Fruit fly (Drosophila melanogaster): ENCODE measurements around the gene kar.

The kar gene

DNA sequence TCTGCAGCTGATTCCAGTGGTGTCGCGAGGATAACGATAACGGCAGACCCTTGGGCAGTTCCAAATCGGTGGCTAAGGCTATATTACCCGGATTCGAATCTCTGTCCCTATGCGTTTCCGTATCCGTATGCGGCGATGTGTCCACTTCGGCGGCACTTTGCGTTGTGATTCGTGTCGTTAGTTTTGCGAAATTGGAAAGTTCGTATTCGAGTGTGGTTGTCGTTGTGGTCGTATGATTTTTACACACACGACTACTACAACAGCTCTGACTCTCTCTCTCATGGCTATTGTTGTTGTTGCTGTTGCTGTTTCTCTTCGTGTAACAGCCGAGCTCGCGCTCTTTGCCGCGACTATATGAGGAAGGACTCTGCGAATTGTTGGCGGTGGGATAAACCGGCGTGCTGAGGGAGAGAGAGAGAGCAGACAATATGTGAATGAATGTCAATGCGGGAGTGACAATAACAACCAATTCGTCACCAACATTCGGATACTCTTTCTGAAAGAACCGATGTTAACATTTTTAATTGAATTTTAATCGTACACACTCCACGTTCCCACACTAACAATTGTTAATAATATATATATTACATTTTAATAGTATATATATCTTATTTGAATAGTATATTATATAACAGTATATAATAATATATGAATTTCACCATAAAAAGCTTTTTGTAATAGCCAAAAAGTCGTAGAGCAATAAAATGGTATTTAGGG lies 30.6 kb upstream of the kar start:
- TF ChIP-seq tj (GFP tag; optimal IDR thresholded peaks at IDR 0.05) (peak; percentile 54), pad (GFP tag; optimal IDR thresholded peaks at IDR 0.05) (peak; percentile 5), CG7101 (tag; optimal IDR thresholded peaks at IDR 0.05) (peak; percentile 53), Crg-1 (GFP tag; optimal IDR thresholded peaks at IDR 0.05) (peak; percentile 65), bab1 (GFP tag; optimal IDR thresholded peaks at IDR 0.05) (peak; percentile 48), CG11617 (GFP tag; optimal IDR thresholded peaks at IDR 0.05) (no peak), CG12768 (GFP tag; optimal IDR thresholded peaks at IDR 0.05) (peak; percentile 63), cnc (optimal IDR thresholded peaks at IDR 0.05) (no peak), kay (GFP tag; ENCODE audit: borderline replicate concordance) (peak; percentile 92), CG14711 (tag; optimal IDR thresholded peaks at IDR 0.05) (peak; percentile 48), ovo (GFP tag; optimal IDR thresholded peaks at IDR 0.05) (peak; percentile 43), CG1620 (GFP tag; optimal IDR thresholded peaks at IDR 0.05) (peak; percentile 11), Hr96 (GFP tag; optimal IDR thresholded peaks at IDR 0.05) (peak; percentile 29), CG5204 (GFP tag; optimal IDR thresholded peaks at IDR 0.05) (no peak), CG33017 (tag; optimal IDR thresholded peaks at IDR 0.05) (peak; percentile 71), cic (GFP tag; optimal IDR thresholded peaks at IDR 0.05) (peak; percentile 86), Clk (GFP tag; optimal IDR thresholded peaks at IDR 0.05) (no peak), toe (GFP tag; optimal IDR thresholded peaks at IDR 0.05) (peak; percentile 21), CG7045 (GFP tag; optimal IDR thresholded peaks at IDR 0.05) (peak; percentile 4), Mnt (GFP tag; optimal IDR thresholded peaks at IDR 0.05) (peak; percentile 57)

DNA sequence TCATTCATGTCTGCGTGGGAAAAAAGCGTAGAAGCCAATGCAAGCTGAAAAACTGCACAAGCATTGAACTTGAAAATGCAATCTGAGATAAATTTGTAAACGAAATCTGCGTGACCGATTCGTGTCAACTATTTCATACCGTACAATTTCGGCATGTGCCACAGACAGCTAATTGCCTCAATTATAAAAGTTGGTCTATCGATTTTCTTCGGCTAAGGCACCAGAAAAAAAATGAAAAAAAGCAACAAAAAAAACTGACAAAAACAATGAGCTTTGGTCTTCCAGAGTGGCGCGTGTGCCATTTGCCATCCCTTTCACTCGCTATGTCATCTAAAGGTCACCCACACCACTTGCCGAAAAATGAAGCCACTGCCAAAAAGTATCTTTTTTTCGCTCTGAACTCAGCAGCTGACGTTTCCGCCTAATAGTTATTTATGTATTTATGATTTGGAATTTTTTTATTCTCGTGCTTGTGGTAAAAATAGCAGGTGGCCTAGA lies 29.4 kb upstream of the kar start:
- TF ChIP-seq toe (GFP tag; optimal IDR thresholded peaks at IDR 0.05): no peak

DNA sequence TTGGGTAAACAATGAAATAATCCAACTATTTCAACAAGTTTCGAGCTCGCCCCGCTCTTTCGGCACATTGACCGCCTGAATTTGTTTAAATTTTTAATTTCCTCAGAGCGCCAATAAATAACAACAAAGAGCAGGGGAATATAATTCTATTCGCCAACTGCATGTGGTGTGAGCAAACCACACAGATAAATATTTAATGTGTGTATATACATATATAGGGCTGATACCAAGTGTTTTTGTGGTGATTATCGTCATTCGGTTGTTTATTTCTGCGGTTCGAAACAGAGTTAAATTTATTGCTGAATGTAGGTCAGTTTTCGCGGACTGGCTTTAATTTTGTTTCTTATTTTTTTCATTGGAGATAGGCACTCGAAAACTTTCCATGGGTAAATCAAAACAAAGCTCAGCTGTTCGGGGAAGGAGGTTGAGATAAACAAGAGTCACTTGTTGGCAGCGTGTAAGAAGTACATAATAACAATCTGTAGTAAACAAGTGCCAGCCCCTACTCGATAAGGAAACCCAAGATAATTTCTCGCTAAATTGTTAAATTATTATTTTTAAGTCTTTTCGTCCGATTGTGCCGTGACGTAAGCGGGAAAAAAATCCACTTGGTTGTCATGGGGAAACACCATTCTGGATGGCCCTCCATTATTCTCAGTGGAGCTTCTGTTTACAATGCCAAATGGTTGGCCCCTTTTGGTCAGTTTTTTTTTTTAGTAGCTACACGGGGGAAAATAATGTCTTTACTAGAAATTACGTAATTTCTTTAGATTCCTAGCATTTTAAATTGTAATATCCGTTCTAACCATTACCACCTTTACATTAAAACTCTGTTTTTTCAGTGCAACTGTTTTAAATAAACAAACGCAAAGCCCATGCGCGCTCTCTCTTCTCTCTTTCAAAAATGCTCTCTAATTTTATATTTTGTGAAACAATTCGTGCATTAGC lies 28.7 kb upstream of the kar start:
- TF ChIP-seq Mnt (GFP tag; optimal IDR thresholded peaks at IDR 0.05) (no peak), pad (GFP tag; optimal IDR thresholded peaks at IDR 0.05) (no peak), kay (GFP tag; ENCODE audit: borderline replicate concordance) (peak; percentile 92), tj (GFP tag; optimal IDR thresholded peaks at IDR 0.05) (no peak), Crg-1 (GFP tag; optimal IDR thresholded peaks at IDR 0.05) (no peak), CG14711 (tag; optimal IDR thresholded peaks at IDR 0.05) (peak; percentile 43), Hr96 (GFP tag; optimal IDR thresholded peaks at IDR 0.05) (no peak), CG7045 (GFP tag; optimal IDR thresholded peaks at IDR 0.05) (peak; percentile 52), ovo (GFP tag; optimal IDR thresholded peaks at IDR 0.05) (no peak), toe (GFP tag; optimal IDR thresholded peaks at IDR 0.05) (peak; percentile 51), CG1620 (GFP tag; optimal IDR thresholded peaks at IDR 0.05) (no peak), CG7101 (tag; optimal IDR thresholded peaks at IDR 0.05) (peak; percentile 14), CG5204 (GFP tag; optimal IDR thresholded peaks at IDR 0.05) (no peak), CG33017 (tag; optimal IDR thresholded peaks at IDR 0.05) (peak; percentile 62), CG11617 (GFP tag; optimal IDR thresholded peaks at IDR 0.05) (peak; percentile 33), cnc (optimal IDR thresholded peaks at IDR 0.05) (no peak), cic (GFP tag; optimal IDR thresholded peaks at IDR 0.05) (peak; percentile 88), CG12768 (GFP tag; optimal IDR thresholded peaks at IDR 0.05) (peak; percentile 7)

DNA sequence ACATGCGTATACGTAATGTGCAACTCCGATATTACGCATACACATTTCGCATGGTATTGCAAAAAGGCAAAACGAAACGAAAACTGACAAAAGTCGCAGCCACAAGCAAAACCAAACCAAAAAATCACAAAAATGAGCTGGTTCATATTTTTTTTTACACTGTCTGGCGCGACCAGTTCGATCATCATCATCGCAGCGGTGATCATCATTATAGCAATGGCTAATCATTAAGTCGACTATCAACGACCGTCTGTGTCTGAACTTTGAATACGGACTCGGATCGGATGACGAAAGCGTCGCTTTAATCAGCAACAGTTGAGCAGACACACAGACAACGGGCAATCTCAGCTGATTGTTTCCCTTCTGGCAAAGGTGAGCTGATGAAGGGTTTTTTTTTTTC lies 27.7 kb upstream of the kar start:
- TF ChIP-seq CG7101 (tag; optimal IDR thresholded peaks at IDR 0.05) (no peak), pad (GFP tag; optimal IDR thresholded peaks at IDR 0.05) (no peak), CG33017 (tag; optimal IDR thresholded peaks at IDR 0.05) (no peak), Mnt (GFP tag; optimal IDR thresholded peaks at IDR 0.05) (no peak), CG11617 (GFP tag; optimal IDR thresholded peaks at IDR 0.05) (no peak), CG1620 (GFP tag; optimal IDR thresholded peaks at IDR 0.05) (no peak), cnc (optimal IDR thresholded peaks at IDR 0.05) (no peak), cic (GFP tag; optimal IDR thresholded peaks at IDR 0.05) (peak; percentile 22), kay (GFP tag; ENCODE audit: borderline replicate concordance) (no peak), toe (GFP tag; optimal IDR thresholded peaks at IDR 0.05) (no peak), tj (GFP tag; optimal IDR thresholded peaks at IDR 0.05) (peak; percentile 72), Crg-1 (GFP tag; optimal IDR thresholded peaks at IDR 0.05) (no peak), Clk (GFP tag; optimal IDR thresholded peaks at IDR 0.05) (no peak), ovo (GFP tag; optimal IDR thresholded peaks at IDR 0.05) (no peak), CG12768 (GFP tag; optimal IDR thresholded peaks at IDR 0.05) (peak; percentile 58), CG7045 (GFP tag; optimal IDR thresholded peaks at IDR 0.05) (no peak)

DNA sequence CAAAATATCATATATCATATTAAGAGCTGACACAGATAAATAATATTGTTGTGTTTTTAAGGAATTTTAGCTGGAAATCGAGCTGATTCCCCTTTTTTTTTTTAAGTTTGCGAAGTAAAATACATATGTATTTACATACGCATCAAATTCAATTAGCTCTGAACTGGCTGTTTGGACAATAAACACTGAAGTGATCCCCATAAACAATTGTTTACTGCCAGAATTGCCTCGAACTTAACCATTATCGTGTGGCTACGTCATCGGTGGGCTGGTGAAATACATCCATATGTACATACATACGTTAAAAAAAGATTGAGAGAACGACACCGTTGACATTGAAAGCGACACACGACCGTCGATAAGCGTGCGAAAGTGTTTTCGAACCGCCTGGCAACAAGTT lies 27.1 kb upstream of the kar start:
- TF ChIP-seq pad (GFP tag; optimal IDR thresholded peaks at IDR 0.05): peak; percentile 21
- no peak for TF ChIP-seq CG1620 (GFP tag; optimal IDR thresholded peaks at IDR 0.05)
- TF ChIP-seq CG7101 (tag; optimal IDR thresholded peaks at IDR 0.05): peak; percentile 46
- TF ChIP-seq CG12768 (GFP tag; optimal IDR thresholded peaks at IDR 0.05): peak; percentile 65
- peak; percentile 59 for TF ChIP-seq CG33017 (tag; optimal IDR thresholded peaks at IDR 0.05)
- no peak for TF ChIP-seq Clk (GFP tag; optimal IDR thresholded peaks at IDR 0.05)
- TF ChIP-seq tj (GFP tag; optimal IDR thresholded peaks at IDR 0.05): peak; percentile 81
- TF ChIP-seq cic (GFP tag; optimal IDR thresholded peaks at IDR 0.05): peak; percentile 44
- TF ChIP-seq kay (GFP tag; ENCODE audit: borderline replicate concordance): no peak
